Worm (Caenorhabditis elegans) whole organism, late embryonic: ENCODE measurements around the gene lgg-1.
A peak's percentile ranks its signal among the peaks of the same experiment; 100 is the strongest.

ENCODE experiments used
- C08G9.2 ChIP-seq: sonication (generic microtip); optimal IDR thresholded peaks from 2 replicates; lab custom pipeline; 2016; ENCODE audit warnings: mild to moderate bottlenecking, missing genetic modification characterization, moderate library complexity, missing compliant biosample characterization
- F13H6.1 ChIP-seq: sonication (generic microtip); optimal IDR thresholded peaks from 2 replicates; lab custom pipeline; 2016; ENCODE audit warnings: missing genetic modification characterization, missing compliant biosample characterization
- K09A11.1 ChIP-seq: sonication (generic microtip); optimal IDR thresholded peaks from 2 replicates; lab custom pipeline; 2017; ENCODE audit warnings: antibody characterized with exemption, mild to moderate bottlenecking, missing genetic modification characterization, missing compliant biosample characterization; ENCODE audit not compliant: insufficient read depth
- T23F11.4 ChIP-seq: fragments of 200-800 bp; sonication (Bioruptor generic); optimal IDR thresholded peaks from 2 replicates; lab custom pipeline; 2018; ENCODE audit warnings: mild to moderate bottlenecking, missing genetic modification characterization, missing compliant biosample characterization
- ahr-1 ChIP-seq: sonication (generic microtip); optimal IDR thresholded peaks from 2 replicates; lab custom pipeline; 2016; ENCODE audit warnings: missing genetic modification characterization, missing compliant biosample characterization
- ceh-14 ChIP-seq: sonication (generic microtip); optimal IDR thresholded peaks from 2 replicates; lab custom pipeline; 2016; ENCODE audit warnings: missing genotype, missing genetic modification characterization, missing compliant biosample characterization
- ceh-19 ChIP-seq: fragments of 200-800 bp; sonication (Bioruptor generic); optimal IDR thresholded peaks from 2 replicates; lab custom pipeline; 2018; ENCODE audit warnings: mild to moderate bottlenecking, missing genetic modification characterization, missing compliant biosample characterization
- ceh-22 ChIP-seq: sonication (generic microtip); optimal IDR thresholded peaks from 2 replicates; lab custom pipeline; 2017; ENCODE audit warnings: missing biosample characterization, missing genetic modification characterization
- ceh-24 ChIP-seq: sonication (generic microtip); optimal IDR thresholded peaks from 2 replicates; lab custom pipeline; 2016; ENCODE audit warnings: mild to moderate bottlenecking, missing genetic modification characterization, missing compliant biosample characterization
- ceh-30 ChIP-seq: fragments of 150-350 bp; optimal IDR thresholded peaks from 2 replicates; lab custom pipeline; 2014; ENCODE audit warnings: missing biosample characterization, missing genetic modification characterization
- ceh-31 ChIP-seq: sonication (generic microtip); optimal IDR thresholded peaks from 2 replicates; lab custom pipeline; 2016; ENCODE audit warnings: missing genetic modification characterization, missing compliant biosample characterization
- che-1 ChIP-seq: sonication (generic microtip); optimal IDR thresholded peaks from 2 replicates; lab custom pipeline; 2016; ENCODE audit warnings: mild to moderate bottlenecking, missing genetic modification characterization, missing compliant biosample characterization
- dve-1 ChIP-seq: sonication (generic microtip); optimal IDR thresholded peaks from 2 replicates; lab custom pipeline; 2017; ENCODE audit warnings: antibody characterized with exemption, mild to moderate bottlenecking, missing genetic modification characterization, missing compliant biosample characterization
- elt-4 ChIP-seq: sonication (generic microtip); optimal IDR thresholded peaks from 2 replicates; lab custom pipeline; 2016; ENCODE audit warnings: missing genetic modification characterization, missing compliant biosample characterization
- ets-4 ChIP-seq: sonication (generic microtip); optimal IDR thresholded peaks from 2 replicates; lab custom pipeline; 2016; ENCODE audit warnings: missing genetic modification characterization, missing compliant biosample characterization
- fkh-10 ChIP-seq: fragments of 150-350 bp; optimal IDR thresholded peaks from 2 replicates; lab custom pipeline; 2014; ENCODE audit warnings: missing biosample characterization, missing genetic modification reagents, missing genetic modification characterization
- fkh-6 ChIP-seq: sonication (generic microtip); optimal IDR thresholded peaks from 2 replicates; lab custom pipeline; 2016; ENCODE audit warnings: missing genetic modification characterization, missing compliant biosample characterization
- hlh-13 ChIP-seq: fragments of 200-800 bp; sonication (Bioruptor generic); optimal IDR thresholded peaks from 2 replicates; lab custom pipeline; 2018; ENCODE audit warnings: mild to moderate bottlenecking, missing genetic modification characterization, missing compliant biosample characterization
- hlh-30 ChIP-seq: sonication (generic microtip); optimal IDR thresholded peaks from 2 replicates; lab custom pipeline; 2017; ENCODE audit warnings: antibody characterized with exemption, missing genetic modification characterization, missing compliant biosample characterization; ENCODE audit not compliant: insufficient read depth
- hlh-6 ChIP-seq: sonication (generic microtip); optimal IDR thresholded peaks from 2 replicates; lab custom pipeline; 2016; ENCODE audit warnings: missing genotype, missing genetic modification characterization, missing compliant biosample characterization
- hlh-8 ChIP-seq: sonication (generic microtip); optimal IDR thresholded peaks from 2 replicates; lab custom pipeline; 2016; ENCODE audit warnings: missing genotype, missing genetic modification characterization, missing compliant biosample characterization
- madf-2 ChIP-seq: sonication (generic microtip); optimal IDR thresholded peaks from 2 replicates; lab custom pipeline; 2017; ENCODE audit warnings: missing genetic modification characterization, missing compliant biosample characterization
- nhr-232 ChIP-seq: sonication (generic microtip); optimal IDR thresholded peaks from 2 replicates; lab custom pipeline; 2016; ENCODE audit warnings: missing genetic modification characterization, missing compliant biosample characterization
- npax-4 ChIP-seq: sonication (generic microtip); optimal IDR thresholded peaks from 2 replicates; lab custom pipeline; 2016; ENCODE audit warnings: missing genetic modification characterization, missing compliant biosample characterization
- odd-2 ChIP-seq: sonication (generic microtip); optimal IDR thresholded peaks from 2 replicates; lab custom pipeline; 2017; ENCODE audit warnings: antibody characterized with exemption, mild to moderate bottlenecking, missing genetic modification characterization, missing compliant biosample characterization
- pat-9 ChIP-seq: fragments of 200-800 bp; sonication (Bioruptor generic); optimal IDR thresholded peaks from 2 replicates; lab custom pipeline; 2018; ENCODE audit warnings: mild to moderate bottlenecking, missing genetic modification characterization, moderate library complexity, missing compliant biosample characterization
- pax-1 ChIP-seq: fragments of 150-350 bp; optimal IDR thresholded peaks from 2 replicates; lab custom pipeline; 2014; ENCODE audit warnings: missing biosample characterization, missing genetic modification characterization
- pha-2 ChIP-seq: sonication (generic microtip); optimal IDR thresholded peaks from 2 replicates; lab custom pipeline; 2017; ENCODE audit warnings: mild to moderate bottlenecking, missing genetic modification characterization, missing compliant biosample characterization
- ref-2 ChIP-seq: sonication (generic microtip); optimal IDR thresholded peaks from 2 replicates; lab custom pipeline; 2016; ENCODE audit warnings: missing genetic modification characterization, missing compliant biosample characterization
- rnt-1 ChIP-seq: sonication (generic microtip); optimal IDR thresholded peaks from 2 replicates; lab custom pipeline; 2016; ENCODE audit warnings: missing genetic modification characterization, missing compliant biosample characterization
- sdc-2 ChIP-seq: sonication (generic microtip); optimal IDR thresholded peaks from 2 replicates; lab custom pipeline; 2016; ENCODE audit warnings: missing genotype, missing genetic modification characterization, missing compliant biosample characterization
- sox-4 ChIP-seq: sonication (generic microtip); optimal IDR thresholded peaks from 2 replicates; lab custom pipeline; 2017; ENCODE audit warnings: mild to moderate bottlenecking, missing genetic modification characterization, inconsistent platforms, missing compliant biosample characterization
- tbx-2 ChIP-seq: sonication (generic microtip); optimal IDR thresholded peaks from 2 replicates; lab custom pipeline; 2016; ENCODE audit warnings: missing genetic modification characterization, missing compliant biosample characterization
- tbx-7 ChIP-seq: sonication (generic microtip); optimal IDR thresholded peaks from 2 replicates; lab custom pipeline; 2016; ENCODE audit warnings: missing genotype, missing genetic modification characterization, missing compliant biosample characterization
- ttx-3 ChIP-seq: sonication (generic microtip); optimal IDR thresholded peaks from 2 replicates; lab custom pipeline; 2016; ENCODE audit warnings: missing genetic modification reagents, missing genetic modification characterization, missing compliant biosample characterization
- unc-55 ChIP-seq: sonication (generic microtip); optimal IDR thresholded peaks from 2 replicates; lab custom pipeline; 2017; ENCODE audit warnings: missing biosample characterization, missing genetic modification reagents, missing genetic modification characterization
- zip-5 ChIP-seq: sonication (generic microtip); optimal IDR thresholded peaks from 2 replicates; lab custom pipeline; 2016; ENCODE audit warnings: missing genetic modification characterization, missing compliant biosample characterization
- ztf-16 ChIP-seq: sonication (generic microtip); optimal IDR thresholded peaks from 2 replicates; lab custom pipeline; 2017; ENCODE audit warnings: missing genetic modification characterization, missing compliant biosample characterization

The lgg-1 gene

DNA sequence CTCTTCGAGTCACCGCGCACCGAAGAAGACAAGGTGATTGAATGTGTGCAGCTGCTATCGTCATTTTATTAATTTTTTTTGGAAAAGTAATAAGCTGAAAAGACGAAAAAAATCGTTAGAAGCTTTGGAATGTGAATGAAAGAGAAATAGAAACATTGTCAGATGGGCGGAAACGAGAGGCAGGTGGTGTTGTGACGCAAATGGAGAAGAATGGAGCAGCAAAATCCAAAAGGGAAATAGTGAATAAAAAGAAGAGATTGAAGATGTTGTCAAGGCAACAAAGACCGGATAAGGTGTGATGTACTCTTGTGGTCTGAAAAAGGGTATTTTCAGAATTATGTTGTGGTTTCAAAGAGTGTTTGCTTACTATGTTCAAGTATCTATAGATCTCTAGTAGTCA, 5.1 kb downstream of the lgg-1 start:
- no peak for TF ChIP-seq T23F11.4
- TF ChIP-seq sdc-2 (tag; lab: Kevin White, UChicago), result no peak
- no peak for TF ChIP-seq pax-1 (tag; lab: Kevin White, UChicago)
- TF ChIP-seq hlh-6 (tag; lab: Kevin White, UChicago), result no peak
- TF ChIP-seq madf-2 (tag; lab: Kevin White, UChicago), result no peak
- no peak for TF ChIP-seq che-1
- no peak for TF ChIP-seq nhr-232
- TF ChIP-seq zip-5, result no peak
- TF ChIP-seq tbx-7 (tag; lab: Kevin White, UChicago), result no peak
- no peak for TF ChIP-seq ztf-16 (tag; lab: Kevin White, UChicago)
- TF ChIP-seq ets-4, result no peak

DNA sequence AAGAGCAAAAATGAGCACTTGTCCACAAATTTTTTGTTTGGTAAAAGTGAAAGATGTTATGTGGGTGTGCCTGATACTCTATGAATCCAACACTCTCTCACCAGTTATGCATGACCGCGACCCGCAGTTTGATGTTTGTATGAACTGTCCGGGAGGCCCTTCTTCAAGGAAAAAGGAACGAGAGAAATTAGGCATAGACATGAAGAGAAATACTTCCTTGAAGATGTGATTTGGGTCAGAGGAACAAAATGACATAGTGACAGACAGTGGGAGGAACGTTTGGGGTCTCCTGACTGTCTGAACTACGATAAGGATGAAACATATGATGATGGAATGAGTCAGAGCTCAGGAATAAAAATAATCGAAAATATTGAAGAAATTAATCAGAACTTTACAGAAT, 6.4 kb downstream of the lgg-1 start:
- TF ChIP-seq hlh-8 (tag; lab: Kevin White, UChicago), result no peak
- TF ChIP-seq, all 69 proteins: peak for 0

DNA sequence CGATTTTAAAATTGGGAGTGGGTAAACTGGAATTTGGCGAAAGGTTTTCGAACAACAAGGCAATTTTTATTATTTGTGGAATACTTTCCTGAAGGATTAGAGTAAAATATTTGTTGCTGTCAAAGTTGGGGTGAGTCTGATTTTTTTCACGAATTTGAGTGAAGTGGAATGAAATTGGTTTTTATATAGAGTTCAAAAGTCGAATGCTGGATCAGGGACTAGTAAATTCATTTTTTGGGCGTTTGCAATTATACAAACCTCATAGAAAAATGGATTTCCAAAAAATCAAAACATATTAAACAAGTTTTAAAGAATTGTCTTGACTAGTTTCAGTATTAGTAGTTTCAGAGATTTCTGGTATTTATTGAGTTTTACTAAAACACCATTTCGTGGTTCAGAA, 7.6 kb downstream of the lgg-1 start, which contains the start of gene C32D5.7:
Gene C32D5.7, minus strand, starts transcription at position 101 of the 400 bp plus-strand sequence.
- no peak for TF ChIP-seq tbx-2 (tag; lab: Kevin White, UChicago)
- no peak for TF ChIP-seq ceh-24 (tag; lab: Kevin White, UChicago)
- no peak for TF ChIP-seq che-1
- TF ChIP-seq ceh-30 (tag; lab: Kevin White, UChicago), result no peak
- TF ChIP-seq ztf-16 (tag; lab: Kevin White, UChicago), result no peak
- no peak for TF ChIP-seq fkh-10 (GFP tag; lab: Kevin White, UChicago)
- no peak for TF ChIP-seq ceh-22 (tag; lab: Kevin White, UChicago)
- no peak for TF ChIP-seq ceh-14 (tag; lab: Kevin White, UChicago)
- no peak for TF ChIP-seq pat-9 (tag; lab: Kevin White, UChicago)
- no peak for TF ChIP-seq elt-4 (tag; lab: Kevin White, UChicago)
- TF ChIP-seq ceh-19 (GFP tag; lab: Kevin White, UChicago), result no peak
- TF ChIP-seq F13H6.1 (tag; lab: Kevin White, UChicago), result no peak
- no peak for TF ChIP-seq sox-4 (tag; lab: Kevin White, UChicago)
- TF ChIP-seq nhr-232, result no peak
- TF ChIP-seq hlh-8 (tag; lab: Kevin White, UChicago), result no peak
- TF ChIP-seq npax-4, result no peak
- TF ChIP-seq odd-2 (tag; lab: Kevin White, UChicago), result no peak
- TF ChIP-seq unc-55, result no peak

DNA sequence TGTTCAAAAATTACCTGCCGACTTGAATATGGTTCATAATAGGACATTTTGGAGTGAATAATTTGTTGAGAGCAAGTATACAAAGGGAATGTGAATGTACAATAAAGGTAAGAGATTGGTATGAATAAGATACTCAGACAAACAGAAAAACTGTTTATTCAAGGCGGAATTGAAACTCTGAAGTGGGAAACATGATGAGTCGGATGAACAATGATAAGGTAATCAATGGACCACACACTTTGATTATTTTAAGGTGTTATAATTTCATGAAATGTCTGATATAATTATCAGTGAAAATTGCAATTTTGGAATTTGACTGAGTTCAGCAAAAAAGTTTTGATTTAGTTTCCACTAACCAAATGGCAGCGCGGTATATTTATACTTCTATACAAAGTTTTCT, 8.0 kb downstream of the lgg-1 start:
- TF ChIP-seq hlh-13 (no peak), dve-1 (peak; percentile 41)

DNA sequence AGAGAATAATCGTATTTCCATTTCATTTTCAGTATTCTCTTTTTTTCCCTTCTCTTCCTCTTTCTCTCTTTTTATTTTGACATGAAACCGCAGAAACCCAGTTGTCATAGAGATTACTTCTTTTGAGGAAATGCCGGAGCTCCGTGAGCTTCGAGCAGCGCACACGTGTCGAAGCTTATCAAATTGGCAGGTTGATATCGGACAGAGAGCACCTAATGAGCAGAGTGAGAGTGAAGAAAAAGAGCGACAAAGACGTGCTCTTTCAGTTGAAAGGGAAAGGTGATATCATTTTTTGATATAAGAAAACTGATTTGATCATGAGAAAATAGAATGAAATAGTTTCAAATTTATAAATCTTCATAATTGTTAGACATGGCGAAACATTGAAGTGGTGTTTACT, 12.2 kb downstream of the lgg-1 start, which contains the start of gene C32D5.14:
Gene C32D5.14, plus strand, starts transcription at position 131 of the 400 bp plus-strand sequence.
- TF ChIP-seq ceh-14 (tag; lab: Kevin White, UChicago) (no peak), hlh-30 (no peak), ets-4 (no peak), pax-1 (tag; lab: Kevin White, UChicago) (no peak), tbx-7 (tag; lab: Kevin White, UChicago) (no peak), ceh-31 (tag; lab: Kevin White, UChicago) (no peak), fkh-6 (tag; lab: Kevin White, UChicago) (no peak), pha-2 (tag; lab: Kevin White, UChicago) (no peak), ahr-1 (tag; lab: Kevin White, UChicago) (no peak), sox-4 (tag; lab: Kevin White, UChicago) (no peak), ceh-19 (GFP tag; lab: Kevin White, UChicago) (no peak)

DNA sequence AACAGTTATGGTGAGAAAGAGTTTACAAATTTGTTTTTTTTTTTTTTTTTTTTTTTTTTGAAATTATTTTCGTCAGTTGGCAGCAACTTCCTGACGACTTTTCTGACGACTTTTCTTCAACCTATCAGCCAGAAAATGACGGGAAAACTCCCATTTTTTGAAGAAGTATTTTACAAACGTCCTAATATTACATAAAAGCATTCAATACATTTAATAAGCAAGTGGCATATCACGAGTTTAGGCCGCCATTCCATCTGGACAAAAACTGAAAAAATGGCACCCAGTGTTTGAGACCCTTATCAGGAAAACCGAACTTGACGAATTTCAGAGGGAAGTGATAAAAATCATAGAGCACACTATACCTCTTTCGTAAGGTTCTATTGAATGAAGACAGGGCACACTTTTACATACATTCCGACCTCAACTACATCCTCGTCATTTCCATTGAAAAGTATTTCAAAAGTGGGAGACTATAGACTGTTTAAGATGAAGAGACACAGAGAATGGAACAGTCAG, 12.7 kb downstream of the lgg-1 start:
- TF ChIP-seq nhr-232, result no peak
- no peak for TF ChIP-seq npax-4
- no peak for TF ChIP-seq ref-2 (tag; lab: Kevin White, UChicago)
- TF ChIP-seq K09A11.1 (tag; lab: Kevin White, UChicago), result no peak
- no peak for TF ChIP-seq ttx-3 (tag; lab: Kevin White, UChicago)
- TF ChIP-seq ahr-1 (tag; lab: Kevin White, UChicago), result no peak
- TF ChIP-seq madf-2 (tag; lab: Kevin White, UChicago), result no peak
- TF ChIP-seq C08G9.2, result no peak
- TF ChIP-seq hlh-8 (tag; lab: Kevin White, UChicago), result no peak
- no peak for TF ChIP-seq rnt-1 (tag; lab: Kevin White, UChicago)
